Fruit fly (Drosophila melanogaster): ENCODE results near the gene ttm2.
A peak's percentile ranks its signal among the peaks of the same experiment; 100 is the strongest.

ttm2 gene

dm6 chr3L:274855-275254, at the start of gene ttm2:
ttm2 (plus strand) TSS chr3L:275155.
- TF ChIP-seq GATAd (GFP tag; optimal IDR thresholded peaks at IDR 0.05) (no peak), CG9705 (GFP tag; optimal IDR thresholded peaks at IDR 0.05) (no peak), sage (GFP tag; optimal IDR thresholded peaks at IDR 0.05) (no peak), Hr78 (GFP tag; optimal IDR thresholded peaks at IDR 0.05) (no peak), jim (GFP tag; optimal IDR thresholded peaks at IDR 0.05) (no peak), Dfd (GFP tag; optimal IDR thresholded peaks at IDR 0.05) (no peak), OdsH (GFP tag; optimal IDR thresholded peaks at IDR 0.05) (no peak), Dif (GFP tag; optimal IDR thresholded peaks at IDR 0.05; ENCODE audit: partially characterized antibody) (no peak), Hr83 (GFP tag; optimal IDR thresholded peaks at IDR 0.05; ENCODE audit: poor library complexity, severe bottlenecking) (no peak), usp (GFP tag; optimal IDR thresholded peaks at IDR 0.05) (no peak), Mio (GFP tag; optimal IDR thresholded peaks at IDR 0.05) (no peak)

dm6 chr3L:231504-231903, 43.5 kb upstream of the ttm2 start, which contains the start of gene CG42846:
CG42846 (minus strand) TSS chr3L:231604.
- no peak for TF ChIP-seq woc (GFP tag; optimal IDR thresholded peaks at IDR 0.05)
- TF ChIP-seq Rel (GFP tag; optimal IDR thresholded peaks at IDR 0.05), result no peak
- TF ChIP-seq Rel (tag; optimal IDR thresholded peaks at IDR 0.05), result peak; percentile 67
- TF ChIP-seq sage (GFP tag; optimal IDR thresholded peaks at IDR 0.05), result peak; percentile 0

dm6 chr3L:232267-232666, 42.7 kb upstream of the ttm2 start, which contains the start of gene CG34454:
CG34454 (minus strand) TSS chr3L:232350.
- no peak for TF ChIP-seq brk (GFP tag; optimal IDR thresholded peaks at IDR 0.05)
- TF ChIP-seq Abd-B (GFP tag; optimal IDR thresholded peaks at IDR 0.05), result no peak
- no peak for TF ChIP-seq br (GFP tag; optimal IDR thresholded peaks at IDR 0.05)
- TF ChIP-seq Mio (GFP tag; optimal IDR thresholded peaks at IDR 0.05), result no peak
- no peak for TF ChIP-seq jim (GFP tag; optimal IDR thresholded peaks at IDR 0.05)
- TF ChIP-seq HLH106 (tag; optimal IDR thresholded peaks at IDR 0.05), result no peak
- TF ChIP-seq sage (GFP tag; optimal IDR thresholded peaks at IDR 0.05), result no peak
- TF ChIP-seq rgr (GFP tag; optimal IDR thresholded peaks at IDR 0.05), result no peak
- no peak for TF ChIP-seq Myc (optimal IDR thresholded peaks at IDR 0.05)
- no peak for TF ChIP-seq woc (GFP tag; optimal IDR thresholded peaks at IDR 0.05)
- no peak for TF ChIP-seq Sp1 (GFP tag; optimal IDR thresholded peaks at IDR 0.05)
- no peak for TF ChIP-seq h (GFP tag; optimal IDR thresholded peaks at IDR 0.05)
- no peak for TF ChIP-seq lola (GFP tag; optimal IDR thresholded peaks at IDR 0.05)
- no peak for TF ChIP-seq Hr83 (GFP tag; optimal IDR thresholded peaks at IDR 0.05; ENCODE audit: poor library complexity, severe bottlenecking)
- TF ChIP-seq CG9705 (GFP tag; optimal IDR thresholded peaks at IDR 0.05), result no peak
- no peak for TF ChIP-seq ey (GFP tag; optimal IDR thresholded peaks at IDR 0.05)
- TF ChIP-seq fru (GFP tag; optimal IDR thresholded peaks at IDR 0.05), result no peak
- no peak for TF ChIP-seq Hr78 (GFP tag; optimal IDR thresholded peaks at IDR 0.05)
- TF ChIP-seq Hnf4 (GFP tag; optimal IDR thresholded peaks at IDR 0.05), result no peak

DNA sequence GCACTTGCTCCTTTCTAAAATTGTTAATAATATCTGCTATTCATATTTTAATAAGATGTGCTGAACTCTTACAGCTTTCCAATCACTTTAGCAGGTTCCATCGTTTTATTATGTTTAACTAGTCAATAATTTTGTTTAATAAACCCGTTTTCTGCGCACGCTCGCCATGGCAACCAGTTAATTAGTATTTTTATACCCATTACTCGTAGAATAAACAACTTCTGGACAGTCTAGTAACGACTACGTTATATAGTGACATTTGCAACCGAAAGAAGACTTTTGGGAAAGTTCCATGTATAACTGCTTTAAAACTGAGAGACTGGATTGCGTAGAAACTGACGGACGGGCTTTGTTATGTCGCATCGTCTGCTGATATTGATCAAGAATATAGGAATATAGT, 41.7 kb upstream of the ttm2 start, which contains the start of gene CG34453:
CG34453 (minus strand) TSS at position 101 of the 400 bp plus-strand sequence.
- TF ChIP-seq CG32264 (GFP tag; optimal IDR thresholded peaks at IDR 0.05), result no peak
- no peak for TF ChIP-seq CrebA (GFP tag; optimal IDR thresholded peaks at IDR 0.05; ENCODE audit: borderline replicate concordance)
- no peak for TF ChIP-seq dmrt93B (GFP tag; optimal IDR thresholded peaks at IDR 0.05)
- TF ChIP-seq fru (GFP tag; optimal IDR thresholded peaks at IDR 0.05), result no peak
- TF ChIP-seq Mio (GFP tag; optimal IDR thresholded peaks at IDR 0.05), result no peak
- TF ChIP-seq rgr (GFP tag; optimal IDR thresholded peaks at IDR 0.05), result no peak
- no peak for TF ChIP-seq Rel (GFP tag; optimal IDR thresholded peaks at IDR 0.05)
- no peak for TF ChIP-seq Rel (tag; optimal IDR thresholded peaks at IDR 0.05)
- no peak for TF ChIP-seq GATAd (GFP tag; optimal IDR thresholded peaks at IDR 0.05)
- no peak for TF ChIP-seq h (GFP tag; optimal IDR thresholded peaks at IDR 0.05)
- no peak for TF ChIP-seq Hnf4 (GFP tag; optimal IDR thresholded peaks at IDR 0.05)
- no peak for TF ChIP-seq ey (GFP tag; optimal IDR thresholded peaks at IDR 0.05)
- no peak for TF ChIP-seq foxo (GFP tag; optimal IDR thresholded peaks at IDR 0.05)
- TF ChIP-seq Abd-B (GFP tag; optimal IDR thresholded peaks at IDR 0.05), result no peak

DNA sequence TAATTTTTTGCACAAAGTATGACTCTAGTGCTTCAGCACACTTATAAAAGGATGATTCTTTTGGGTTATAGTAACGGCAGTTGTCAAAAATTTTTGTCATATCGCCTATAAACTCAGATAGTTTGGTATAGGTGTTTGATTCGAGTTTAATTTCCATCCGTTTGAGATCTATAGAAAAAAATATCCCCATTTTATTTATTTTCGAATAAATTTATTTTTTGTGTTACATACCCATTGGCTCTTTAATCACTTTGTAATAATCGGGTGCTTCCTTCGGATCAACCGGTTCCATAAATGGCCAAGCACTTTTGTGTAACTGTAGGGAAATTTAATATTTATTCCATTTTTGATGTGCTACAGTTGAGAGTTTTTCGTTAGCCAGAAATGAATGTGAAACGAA, 40.6 kb upstream of the ttm2 start:
- TF ChIP-seq Sp1 (GFP tag; optimal IDR thresholded peaks at IDR 0.05), result no peak
- TF ChIP-seq foxo (GFP tag; optimal IDR thresholded peaks at IDR 0.05), result no peak
- no peak for TF ChIP-seq pan (optimal IDR thresholded peaks at IDR 0.05)
- TF ChIP-seq N (GFP tag; optimal IDR thresholded peaks at IDR 0.05), result no peak
- no peak for TF ChIP-seq dmrt93B (GFP tag; optimal IDR thresholded peaks at IDR 0.05)
- no peak for TF ChIP-seq sage (GFP tag; optimal IDR thresholded peaks at IDR 0.05)
- TF ChIP-seq jim (GFP tag; optimal IDR thresholded peaks at IDR 0.05), result no peak
- TF ChIP-seq CG32264 (GFP tag; optimal IDR thresholded peaks at IDR 0.05), result no peak
- TF ChIP-seq Hr83 (GFP tag; optimal IDR thresholded peaks at IDR 0.05; ENCODE audit: poor library complexity, severe bottlenecking), result no peak
- TF ChIP-seq rgr (GFP tag; optimal IDR thresholded peaks at IDR 0.05), result no peak
- TF ChIP-seq CrebA (GFP tag; optimal IDR thresholded peaks at IDR 0.05; ENCODE audit: borderline replicate concordance), result no peak
- TF ChIP-seq brk (GFP tag; optimal IDR thresholded peaks at IDR 0.05), result no peak
- no peak for TF ChIP-seq Myc (optimal IDR thresholded peaks at IDR 0.05)
- TF ChIP-seq Dif (GFP tag; optimal IDR thresholded peaks at IDR 0.05; ENCODE audit: partially characterized antibody), result no peak

Data from whole organism, wandering third instar larva.